Worm (Caenorhabditis elegans) whole organism, young adult: ENCODE data around the gene srg-64.

Experiments
- B0019.2 ChIP-seq: fragments of 200-800 bp; sonication (Bioruptor generic); conservative IDR thresholded peaks from 2 replicates; pipeline ENCODE4 v1.3.6; 2022; ENCODE audit warnings: missing genetic modification reagents, missing genetic modification characterization, missing compliant biosample characterization
- B0261.1 ChIP-seq: sonication (generic microtip); optimal IDR thresholded peaks from 2 replicates; lab custom pipeline; 2016; ENCODE audit warnings: mild to moderate bottlenecking, missing genetic modification characterization, moderate library complexity, missing compliant biosample characterization
- F23B12.7 ChIP-seq: sonication (generic microtip); optimal IDR thresholded peaks from 2 replicates; lab custom pipeline; 2017; ENCODE audit warnings: missing genetic modification characterization, mild to moderate bottlenecking, missing compliant biosample characterization, antibody characterized with exemption, moderate library complexity; ENCODE audit not compliant: insufficient read depth
- F33H1.4 ChIP-seq: fragments of 200-800 bp; sonication (Bioruptor generic); IDR thresholded peaks from 2 replicates; pipeline ENCODE4 v1.3.6; 2022; ENCODE audit warnings: missing genetic modification reagents, missing genetic modification characterization, missing compliant biosample characterization
- F39B2.1 ChIP-seq: fragments of 200-800 bp; sonication (Bioruptor generic); IDR thresholded peaks from 2 replicates; pipeline ENCODE4 v1.3.6; 2022; ENCODE audit warnings: missing genetic modification reagents, missing genetic modification characterization, missing compliant biosample characterization
- F55B11.4 ChIP-seq: sonication (generic microtip); optimal IDR thresholded peaks from 2 replicates; lab custom pipeline; 2016; ENCODE audit warnings: missing compliant biosample characterization, missing genetic modification characterization, borderline replicate concordance; ENCODE audit not compliant: insufficient read depth
- T26A5.8 ChIP-seq: sonication (generic microtip); optimal IDR thresholded peaks from 2 replicates; lab custom pipeline; 2016; ENCODE audit warnings: missing genetic modification characterization, missing compliant biosample characterization
- Y53G8AR.9 ChIP-seq: fragments of 200-800 bp; sonication (Bioruptor generic); conservative IDR thresholded peaks from 2 replicates; pipeline ENCODE4 v1.3.6; 2022; ENCODE audit warnings: missing genetic modification reagents, missing genetic modification characterization, missing compliant biosample characterization
- Y56A3A.18 ChIP-seq: fragments of 200-800 bp; sonication (Bioruptor generic); IDR thresholded peaks from 2 replicates; pipeline ENCODE4 v1.3.6; 2022; ENCODE audit warnings: missing genetic modification reagents, missing genetic modification characterization, missing compliant biosample characterization
- Y67H2A.10 ChIP-seq: fragments of 200-800 bp; sonication (Bioruptor generic); conservative IDR thresholded peaks from 2 replicates; pipeline ENCODE4 v1.3.6; 2022; ENCODE audit warnings: missing genetic modification reagents, missing genetic modification characterization, missing compliant biosample characterization
- ZK185.1 ChIP-seq: sonication (generic microtip); optimal IDR thresholded peaks from 2 replicates; lab custom pipeline; 2016; ENCODE audit warnings: mild to moderate bottlenecking, missing genetic modification characterization, missing compliant biosample characterization; ENCODE audit not compliant: poor library complexity, severe bottlenecking
- aptf-2 ChIP-seq: fragments of 200-800 bp; sonication (Bioruptor generic); conservative IDR thresholded peaks from 2 replicates; pipeline ENCODE4 v1.3.6; 2022; ENCODE audit warnings: missing genetic modification reagents, missing genetic modification characterization, missing compliant biosample characterization
- atf-7 ChIP-seq: sonication (generic microtip); optimal IDR thresholded peaks from 2 replicates; lab custom pipeline; 2017; ENCODE audit warnings: mild to moderate bottlenecking, missing genetic modification characterization, missing compliant biosample characterization
- athp-1 ChIP-seq: sonication (generic microtip); optimal IDR thresholded peaks from 2 replicates; lab custom pipeline; 2017; ENCODE audit warnings: mild to moderate bottlenecking, missing genetic modification characterization, missing compliant biosample characterization
- bed-1 ChIP-seq: fragments of 200-800 bp; sonication (Bioruptor generic); IDR thresholded peaks from 2 replicates; pipeline ENCODE4 v1.3.6; 2022; ENCODE audit warnings: missing genetic modification reagents, missing genetic modification characterization, missing compliant biosample characterization
- bed-2 ChIP-seq: fragments of 200-800 bp; sonication (Bioruptor generic); IDR thresholded peaks from 2 replicates; pipeline ENCODE4 v1.3.6; 2022; ENCODE audit warnings: missing genetic modification reagents, missing genetic modification characterization, missing compliant biosample characterization
- cebp-1 ChIP-seq, 2 experiments: fragments of 200-800 bp in 1 of 2; sonication (Bioruptor generic) in 1 of 2; sonication (generic microtip) in 1 of 2; IDR thresholded peaks in 1 of 2; optimal IDR thresholded peaks in 1 of 2; 2 replicates each; pipeline versions ENCODE4 v1.3.6 to Lab custom; 2017 to 2022; ENCODE audit warnings: missing compliant biosample characterization in 2 of 2, missing genetic modification characterization in 2 of 2, mild to moderate bottlenecking in 1 of 2, missing genetic modification reagents in 1 of 2, moderate library complexity in 1 of 2
- ceh-27 ChIP-seq: fragments of 200-800 bp; sonication (Bioruptor generic); optimal IDR thresholded peaks from 2 replicates; lab custom pipeline; 2018; ENCODE audit warnings: mild to moderate bottlenecking, missing genetic modification characterization, moderate library complexity, missing compliant biosample characterization
- ceh-40 ChIP-seq: fragments of 200-800 bp; sonication (Bioruptor generic); IDR thresholded peaks from 2 replicates; pipeline ENCODE4 v1.3.6; 2022; ENCODE audit warnings: missing genetic modification characterization, missing compliant biosample characterization
- ceh-79 ChIP-seq: sonication (generic microtip); optimal IDR thresholded peaks from 2 replicates; lab custom pipeline; 2017; ENCODE audit warnings: mild to moderate bottlenecking, missing genetic modification characterization, missing compliant biosample characterization
- chd-7 ChIP-seq: sonication (generic microtip); optimal IDR thresholded peaks from 2 replicates; lab custom pipeline; 2016; ENCODE audit warnings: mild to moderate bottlenecking, missing genetic modification characterization, moderate library complexity, missing compliant biosample characterization
- dox-1 ChIP-seq: fragments of 200-800 bp; sonication (Bioruptor generic); IDR thresholded peaks from 2 replicates; pipeline ENCODE4 v1.3.6; 2022; ENCODE audit warnings: missing genetic modification reagents, missing genetic modification characterization, missing compliant biosample characterization
- dpl-1 ChIP-seq: fragments of 150-350 bp; optimal IDR thresholded peaks from 2 replicates; lab custom pipeline; 2014; ENCODE audit warnings: missing biosample characterization, missing genetic modification reagents, missing genetic modification characterization
- efl-1 ChIP-seq: fragments of 150-350 bp; optimal IDR thresholded peaks from 2 replicates; lab custom pipeline; 2014; ENCODE audit warnings: missing biosample characterization, missing genetic modification reagents, missing genetic modification characterization
- egl-18 ChIP-seq: fragments of 200-800 bp; sonication (Bioruptor generic); IDR thresholded peaks from 2 replicates; pipeline ENCODE4 v1.3.6; 2022; ENCODE audit warnings: missing genetic modification reagents, missing genetic modification characterization, missing compliant biosample characterization
- egl-44 ChIP-seq: fragments of 200-800 bp; sonication (Bioruptor generic); IDR thresholded peaks from 2 replicates; pipeline ENCODE4 v1.3.6; 2022; ENCODE audit warnings: missing genetic modification reagents, missing genetic modification characterization, missing compliant biosample characterization
- ekl-4 ChIP-seq: fragments of 200-800 bp; sonication (Bioruptor generic); IDR thresholded peaks from 2 replicates; pipeline ENCODE4 v1.3.6; 2022; ENCODE audit warnings: missing genetic modification reagents, missing genetic modification characterization, missing compliant biosample characterization
- fkh-3 ChIP-seq: sonication (generic microtip); optimal IDR thresholded peaks from 2 replicates; lab custom pipeline; 2016; ENCODE audit warnings: mild to moderate bottlenecking, missing genetic modification characterization, missing compliant biosample characterization
- lag-1 ChIP-seq: fragments of 200-800 bp; sonication (Bioruptor generic); IDR thresholded peaks from 2 replicates; pipeline ENCODE4 v1.3.6; 2022; ENCODE audit warnings: missing genetic modification reagents, missing genetic modification characterization, missing compliant biosample characterization
- lin-40 ChIP-seq: sonication (generic microtip); optimal IDR thresholded peaks from 2 replicates; lab custom pipeline; 2016; ENCODE audit warnings: missing genetic modification characterization, mild to moderate bottlenecking, missing compliant biosample characterization, missing genotype, missing genetic modification reagents
- lin-54 ChIP-seq: fragments of 200-800 bp; sonication (Bioruptor generic); optimal IDR thresholded peaks from 2 replicates; lab custom pipeline; 2018; ENCODE audit warnings: mild to moderate bottlenecking, missing genetic modification characterization, missing compliant biosample characterization
- lsy-27 ChIP-seq: sonication (generic microtip); optimal IDR thresholded peaks from 2 replicates; lab custom pipeline; 2017; ENCODE audit warnings: missing genetic modification characterization, mild to moderate bottlenecking, missing compliant biosample characterization, antibody characterized with exemption, missing genotype, borderline replicate concordance; ENCODE audit not compliant: insufficient read depth
- madf-8 ChIP-seq: fragments of 200-800 bp; sonication (Bioruptor generic); conservative IDR thresholded peaks from 2 replicates; pipeline ENCODE4 v1.3.6; 2022; ENCODE audit warnings: missing genetic modification reagents, missing genetic modification characterization, missing compliant biosample characterization
- mcd-1 ChIP-seq: fragments of 200-800 bp; sonication (Bioruptor generic); IDR thresholded peaks from 2 replicates; pipeline ENCODE4 v1.3.6; 2022; ENCODE audit warnings: missing genetic modification reagents, missing genetic modification characterization, missing compliant biosample characterization
- nhr-179 ChIP-seq: sonication (generic microtip); optimal IDR thresholded peaks from 2 replicates; lab custom pipeline; 2016; ENCODE audit warnings: mild to moderate bottlenecking, missing genetic modification characterization, missing compliant biosample characterization
- nhr-80 ChIP-seq: sonication (generic microtip); optimal IDR thresholded peaks from 2 replicates; lab custom pipeline; 2016; ENCODE audit warnings: missing genetic modification characterization, missing compliant biosample characterization
- repo-1 ChIP-seq: sonication (generic microtip); optimal IDR thresholded peaks from 2 replicates; lab custom pipeline; 2017; ENCODE audit warnings: mild to moderate bottlenecking, missing genetic modification characterization, missing compliant biosample characterization
- rpc-1 ChIP-seq, 2 experiments: fragments of 150-350 bp in 1 of 2; sonication (generic microtip) in 1 of 2; optimal IDR thresholded peaks; 2 replicates each; lab custom pipeline; 2014 to 2018; ENCODE audit warnings: missing biosample characterization in 1 of 2, missing genetic modification characterization in 1 of 2, missing genetic modification reagents in 1 of 2, missing genotype in 1 of 2
- sea-2 ChIP-seq: fragments of 200-800 bp; sonication (Bioruptor generic); IDR thresholded peaks from 2 replicates; pipeline ENCODE4 v1.3.6; 2022; ENCODE audit warnings: missing genetic modification characterization, missing compliant biosample characterization
- snpc-1.1 ChIP-seq: sonication (generic microtip); optimal IDR thresholded peaks from 2 replicates; lab custom pipeline; 2017; ENCODE audit warnings: missing genetic modification characterization, mild to moderate bottlenecking, missing compliant biosample characterization, antibody characterized with exemption, moderate library complexity, missing genotype, missing genetic modification reagents; ENCODE audit not compliant: insufficient read depth
- snpc-1.3 ChIP-seq: sonication (generic microtip); optimal IDR thresholded peaks from 2 replicates; lab custom pipeline; 2017; ENCODE audit warnings: missing genetic modification characterization, mild to moderate bottlenecking, missing compliant biosample characterization, antibody characterized with exemption, moderate library complexity, missing genotype, missing genetic modification reagents; ENCODE audit not compliant: insufficient read depth
- somi-1 ChIP-seq: fragments of 200-800 bp; sonication (Bioruptor generic); optimal IDR thresholded peaks from 2 replicates; lab custom pipeline; 2018; ENCODE audit warnings: mild to moderate bottlenecking, missing genetic modification characterization, missing compliant biosample characterization
- tlf-1 ChIP-seq: fragments of 200-800 bp; sonication (Bioruptor generic); optimal IDR thresholded peaks from 2 replicates; lab custom pipeline; 2018; ENCODE audit warnings: mild to moderate bottlenecking, missing genetic modification characterization, missing compliant biosample characterization
- unc-62 ChIP-seq: fragments of 150-350 bp; optimal IDR thresholded peaks from 2 replicates; lab custom pipeline; 2014; ENCODE audit warnings: missing biosample characterization, missing genetic modification reagents, missing genetic modification characterization
- ztf-22 ChIP-seq: fragments of 200-800 bp; sonication (Bioruptor generic); optimal IDR thresholded peaks from 2 replicates; lab custom pipeline; 2018; ENCODE audit warnings: mild to moderate bottlenecking, missing genetic modification characterization, moderate library complexity, missing compliant biosample characterization
- ztf-25 ChIP-seq: fragments of 200-800 bp; sonication (Bioruptor generic); IDR thresholded peaks from 2 replicates; pipeline ENCODE4 v1.3.6; 2022; ENCODE audit warnings: missing genetic modification reagents, missing genetic modification characterization, missing compliant biosample characterization
- ztf-26 ChIP-seq: sonication (generic microtip); optimal IDR thresholded peaks from 2 replicates; lab custom pipeline; 2017; ENCODE audit warnings: missing genetic modification characterization, missing compliant biosample characterization

Gene srg-64

ce11 chrX:15707366-15707892 is 33.0 kb downstream of the srg-64 start (continued):
- TF ChIP-seq Y56A3A.18 (GFP tag; lab: Robert Waterston, UW) (0 out of 2 replicates have a peak, but pooled peaks have one; percentile 50), snpc-1.3 (tag; lab: Kevin White, UChicago) (no peak), lin-40 (tag; lab: Kevin White, UChicago) (peak; percentile 78), lin-54 (peak; percentile 4), tlf-1 (no peak), F23B12.7 (tag; lab: Kevin White, UChicago) (no peak), bed-2 (GFP tag; lab: Robert Waterston, UW) (no peak), efl-1 (GFP tag; lab: Kevin White, UChicago) (no peak), cebp-1 (GFP tag; IDR thresholded peaks at IDR 0.05; lab: Robert Waterston, UW) (no peak), cebp-1 (tag; optimal IDR thresholded peaks at IDR 0.05; lab: Kevin White, UChicago) (peak; percentile 87), Y53G8AR.9 (GFP tag; lab: Robert Waterston, UW) (0 out of 2 replicates have a peak, but pooled peaks have one; percentile 67), bed-1 (GFP tag; lab: Robert Waterston, UW) (no peak), rpc-1 (optimal IDR thresholded peaks at IDR 0.05; lab: Kevin White, UChicago) (no peak), rpc-1 (tag; optimal IDR thresholded peaks at IDR 0.05; lab: Kevin White, UChicago) (no peak), lag-1 (GFP tag; lab: Robert Waterston, UW) (no peak), dpl-1 (GFP tag; lab: Kevin White, UChicago) (no peak), ztf-26 (tag; lab: Kevin White, UChicago) (peak; percentile 23), sea-2 (GFP tag; lab: Robert Waterston, UW) (no peak), mcd-1 (GFP tag; lab: Robert Waterston, UW) (peak; percentile 58), fkh-3 (no peak), ceh-27 (GFP tag; lab: Kevin White, UChicago) (peak; percentile 80), nhr-179 (tag; lab: Kevin White, UChicago) (no peak), ekl-4 (GFP tag; lab: Robert Waterston, UW) (peak; percentile 41; the same call in 1 of the 2 replicates), somi-1 (GFP tag; lab: Kevin White, UChicago) (peak; percentile 90), ztf-22 (GFP tag; lab: Kevin White, UChicago) (no peak), ztf-25 (GFP tag; lab: Robert Waterston, UW) (no peak), dox-1 (peak; percentile 83), ZK185.1 (tag; lab: Kevin White, UChicago) (peak; percentile 29), athp-1 (tag; lab: Kevin White, UChicago) (no peak), atf-7 (tag; lab: Kevin White, UChicago) (peak; percentile 83), B0261.1 (no peak), chd-7 (tag; lab: Kevin White, UChicago) (peak; percentile 89), ceh-40 (no peak), B0019.2 (GFP tag; lab: Robert Waterston, UW) (no peak), T26A5.8 (no peak), unc-62 (GFP tag; lab: Kevin White, UChicago) (peak; percentile 25), ceh-79 (no peak), snpc-1.1 (tag; lab: Kevin White, UChicago) (no peak), nhr-80 (peak; percentile 73), egl-18 (GFP tag; lab: Robert Waterston, UW) (no peak), F39B2.1 (GFP tag; lab: Robert Waterston, UW) (no peak), repo-1 (tag; lab: Kevin White, UChicago) (peak; percentile 4), Y67H2A.10 (no peak), aptf-2 (GFP tag; lab: Robert Waterston, UW) (no peak), egl-44 (GFP tag; lab: Robert Waterston, UW) (peak; percentile 88), F33H1.4 (no peak), madf-8 (no peak), lsy-27 (no peak), F55B11.4 (tag; lab: Kevin White, UChicago) (no peak)
